Worm (Caenorhabditis elegans): Measurements from ENCODE around the gene srx-115.

DNA sequence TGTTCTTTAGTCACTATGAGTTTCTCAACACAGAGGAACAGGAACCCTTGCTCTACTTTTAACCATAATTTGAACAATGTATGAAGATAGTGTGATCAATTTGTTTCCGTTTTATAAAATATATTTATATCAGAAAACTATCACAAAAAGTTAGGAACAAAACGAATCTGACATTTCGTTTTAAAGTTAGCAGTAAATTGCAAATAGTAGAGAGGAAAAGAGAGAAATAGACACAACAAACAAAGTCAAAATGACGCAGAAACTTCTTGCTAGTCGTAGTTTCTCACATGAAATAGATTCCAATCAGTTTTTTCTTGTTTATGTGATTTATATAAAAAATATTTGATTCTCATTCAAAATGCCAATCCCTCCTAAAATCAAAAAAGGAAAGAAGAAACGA, 42.6 kb upstream of the srx-115 start, which contains the start of gene ZC196.5:
- no peak for TF ChIP-seq ZK185.1 (tag; optimal IDR thresholded peaks at IDR 0.05; ENCODE audit: poor library complexity, severe bottlenecking)
- no peak for TF ChIP-seq snpc-4 (GFP tag; optimal IDR thresholded peaks at IDR 0.05)
- no peak for TF ChIP-seq snpc-4 (tag; optimal IDR thresholded peaks at IDR 0.05)
- TF ChIP-seq efl-1 (GFP tag; optimal IDR thresholded peaks at IDR 0.05), result no peak
- no peak for TF ChIP-seq sea-2 (GFP tag; IDR thresholded peaks at IDR 0.05)

Measured in whole organism, young adult.